Worm (Caenorhabditis elegans) whole organism, young adult: ENCODE results near the gene sma-4.

Source experiments
- B0019.2 ChIP-seq: fragments of 200-800 bp; sonication (Bioruptor generic); conservative IDR thresholded peaks from 2 replicates; pipeline ENCODE4 v1.3.6; 2022; ENCODE audit warnings: missing genetic modification reagents, missing genetic modification characterization, missing compliant biosample characterization
- F10E7.11 ChIP-seq: sonication (generic microtip); optimal IDR thresholded peaks from 2 replicates; lab custom pipeline; 2017; ENCODE audit warnings: mild to moderate bottlenecking, missing genetic modification characterization, moderate library complexity, missing compliant biosample characterization
- F22D6.2 ChIP-seq: sonication (generic microtip); optimal IDR thresholded peaks from 2 replicates; lab custom pipeline; 2016; ENCODE audit warnings: mild to moderate bottlenecking, missing genetic modification characterization, missing compliant biosample characterization
- F39B2.1 ChIP-seq: fragments of 200-800 bp; sonication (Bioruptor generic); IDR thresholded peaks from 2 replicates; pipeline ENCODE4 v1.3.6; 2022; ENCODE audit warnings: missing genetic modification reagents, missing genetic modification characterization, missing compliant biosample characterization
- F57A8.1 ChIP-seq: fragments of 200-800 bp; sonication (Bioruptor generic); optimal IDR thresholded peaks from 2 replicates; lab custom pipeline; 2018; ENCODE audit warnings: mild to moderate bottlenecking, missing genetic modification characterization, moderate library complexity, missing compliant biosample characterization
- Y56A3A.18 ChIP-seq: fragments of 200-800 bp; sonication (Bioruptor generic); IDR thresholded peaks from 2 replicates; pipeline ENCODE4 v1.3.6; 2022; ENCODE audit warnings: missing genetic modification reagents, missing genetic modification characterization, missing compliant biosample characterization
- Y79H2A.3 ChIP-seq: fragments of 200-800 bp; sonication (Bioruptor generic); conservative IDR thresholded peaks from 2 replicates; pipeline ENCODE4 v1.3.6; 2022; ENCODE audit warnings: missing genetic modification reagents, missing genetic modification characterization, missing compliant biosample characterization
- ZK185.1 ChIP-seq: sonication (generic microtip); optimal IDR thresholded peaks from 2 replicates; lab custom pipeline; 2016; ENCODE audit warnings: mild to moderate bottlenecking, missing genetic modification characterization, missing compliant biosample characterization; ENCODE audit not compliant: poor library complexity, severe bottlenecking
- attf-5 ChIP-seq: fragments of 200-800 bp; sonication (Bioruptor generic); optimal IDR thresholded peaks from 2 replicates; lab custom pipeline; 2018; ENCODE audit warnings: mild to moderate bottlenecking, missing genetic modification characterization, missing compliant biosample characterization
- cebp-1 ChIP-seq, 2 experiments: fragments of 200-800 bp in 1 of 2; sonication (Bioruptor generic) in 1 of 2; sonication (generic microtip) in 1 of 2; IDR thresholded peaks in 1 of 2; optimal IDR thresholded peaks in 1 of 2; 2 replicates each; pipeline versions ENCODE4 v1.3.6 to Lab custom; 2017 to 2022; ENCODE audit warnings: missing compliant biosample characterization in 2 of 2, missing genetic modification characterization in 2 of 2, mild to moderate bottlenecking in 1 of 2, missing genetic modification reagents in 1 of 2, moderate library complexity in 1 of 2
- ceh-40 ChIP-seq: fragments of 200-800 bp; sonication (Bioruptor generic); IDR thresholded peaks from 2 replicates; pipeline ENCODE4 v1.3.6; 2022; ENCODE audit warnings: missing genetic modification characterization, missing compliant biosample characterization
- dox-1 ChIP-seq: fragments of 200-800 bp; sonication (Bioruptor generic); IDR thresholded peaks from 2 replicates; pipeline ENCODE4 v1.3.6; 2022; ENCODE audit warnings: missing genetic modification reagents, missing genetic modification characterization, missing compliant biosample characterization
- dpff-1 ChIP-seq: sonication (generic microtip); optimal IDR thresholded peaks from 2 replicates; lab custom pipeline; 2017; ENCODE audit warnings: mild to moderate bottlenecking, missing genetic modification characterization, missing compliant biosample characterization
- dpl-1 ChIP-seq: fragments of 150-350 bp; optimal IDR thresholded peaks from 2 replicates; lab custom pipeline; 2014; ENCODE audit warnings: missing biosample characterization, missing genetic modification reagents, missing genetic modification characterization
- efl-1 ChIP-seq: fragments of 150-350 bp; optimal IDR thresholded peaks from 2 replicates; lab custom pipeline; 2014; ENCODE audit warnings: missing biosample characterization, missing genetic modification reagents, missing genetic modification characterization
- hlh-26 ChIP-seq: fragments of 200-800 bp; sonication (Bioruptor generic); conservative IDR thresholded peaks from 2 replicates; pipeline ENCODE4 v1.3.6; 2022; ENCODE audit warnings: missing genetic modification reagents, missing genetic modification characterization, missing compliant biosample characterization
- hsf-1 ChIP-seq: fragments of 200-800 bp; sonication (Bioruptor generic); IDR thresholded peaks from 2 replicates; pipeline ENCODE4 v1.3.6; 2022; ENCODE audit warnings: missing genetic modification reagents, missing genetic modification characterization, missing compliant biosample characterization
- lin-35 ChIP-seq, 3 experiments: fragments of 150-350 bp in 2 of 3; sonication (generic microtip) in 1 of 3; optimal IDR thresholded peaks; 2 replicates each; lab custom pipeline; 2014 to 2018; ENCODE audit warnings: missing biosample characterization in 3 of 3, missing genetic modification characterization in 3 of 3, missing genetic modification reagents in 3 of 3
- lin-40 ChIP-seq: sonication (generic microtip); optimal IDR thresholded peaks from 2 replicates; lab custom pipeline; 2016; ENCODE audit warnings: missing genetic modification characterization, mild to moderate bottlenecking, missing compliant biosample characterization, missing genotype, missing genetic modification reagents
- lin-54 ChIP-seq: fragments of 200-800 bp; sonication (Bioruptor generic); optimal IDR thresholded peaks from 2 replicates; lab custom pipeline; 2018; ENCODE audit warnings: mild to moderate bottlenecking, missing genetic modification characterization, missing compliant biosample characterization
- lsl-1 ChIP-seq: fragments of 200-800 bp; sonication (Bioruptor generic); optimal IDR thresholded peaks from 2 replicates; lab custom pipeline; 2018; ENCODE audit warnings: mild to moderate bottlenecking, missing genetic modification characterization, moderate library complexity, missing compliant biosample characterization
- madf-3 ChIP-seq: fragments of 200-800 bp; sonication (Bioruptor generic); IDR thresholded peaks from 2 replicates; pipeline ENCODE4 v1.3.6; 2022; ENCODE audit warnings: missing genetic modification reagents, missing genetic modification characterization, missing compliant biosample characterization
- madf-6 ChIP-seq: fragments of 200-800 bp; sonication (Bioruptor generic); IDR thresholded peaks from 2 replicates; pipeline ENCODE4 v1.3.6; 2022; ENCODE audit warnings: missing genetic modification reagents, missing genetic modification characterization, missing compliant biosample characterization
- madf-8 ChIP-seq: fragments of 200-800 bp; sonication (Bioruptor generic); conservative IDR thresholded peaks from 2 replicates; pipeline ENCODE4 v1.3.6; 2022; ENCODE audit warnings: missing genetic modification reagents, missing genetic modification characterization, missing compliant biosample characterization
- mcd-1 ChIP-seq: fragments of 200-800 bp; sonication (Bioruptor generic); IDR thresholded peaks from 2 replicates; pipeline ENCODE4 v1.3.6; 2022; ENCODE audit warnings: missing genetic modification reagents, missing genetic modification characterization, missing compliant biosample characterization
- mes-4 ChIP-seq: sonication (generic microtip); optimal IDR thresholded peaks from 2 replicates; lab custom pipeline; 2016; ENCODE audit warnings: missing genotype, missing genetic modification characterization, missing compliant biosample characterization
- mxl-1 ChIP-seq: sonication (generic microtip); optimal IDR thresholded peaks from 2 replicates; lab custom pipeline; 2016; ENCODE audit warnings: missing genetic modification characterization, missing compliant biosample characterization
- nhr-80 ChIP-seq: sonication (generic microtip); optimal IDR thresholded peaks from 2 replicates; lab custom pipeline; 2016; ENCODE audit warnings: missing genetic modification characterization, missing compliant biosample characterization
- rcor-1 ChIP-seq: fragments of 200-800 bp; sonication (Bioruptor generic); IDR thresholded peaks from 2 replicates; pipeline ENCODE4 v1.3.6; 2022; ENCODE audit warnings: missing genetic modification reagents, missing genetic modification characterization, missing compliant biosample characterization
- rpc-1 ChIP-seq, 2 experiments: fragments of 150-350 bp in 1 of 2; sonication (generic microtip) in 1 of 2; optimal IDR thresholded peaks; 2 replicates each; lab custom pipeline; 2014 to 2018; ENCODE audit warnings: missing biosample characterization in 1 of 2, missing genetic modification characterization in 1 of 2, missing genetic modification reagents in 1 of 2, missing genotype in 1 of 2
- snpc-3.4 ChIP-seq: sonication (generic microtip); optimal IDR thresholded peaks from 2 replicates; lab custom pipeline; 2017; ENCODE audit warnings: missing genetic modification characterization, mild to moderate bottlenecking, missing compliant biosample characterization, antibody characterized with exemption, moderate library complexity, missing genotype, missing genetic modification reagents
- sptf-2 ChIP-seq: fragments of 200-800 bp; sonication (Bioruptor generic); optimal IDR thresholded peaks from 2 replicates; lab custom pipeline; 2018; ENCODE audit warnings: mild to moderate bottlenecking, missing genetic modification characterization, missing compliant biosample characterization
- tbp1 ChIP-seq: fragments of 200-800 bp; sonication (Bioruptor generic); optimal IDR thresholded peaks from 2 replicates; lab custom pipeline; 2018; ENCODE audit warnings: mild to moderate bottlenecking, missing genetic modification characterization, missing compliant biosample characterization
- unc-130 ChIP-seq: sonication (generic microtip); optimal IDR thresholded peaks from 2 replicates; lab custom pipeline; 2016; ENCODE audit warnings: missing genetic modification reagents, missing genetic modification characterization, missing compliant biosample characterization
- xnd-1 ChIP-seq: sonication (generic microtip); optimal IDR thresholded peaks from 2 replicates; lab custom pipeline; 2016; ENCODE audit warnings: missing genotype, missing genetic modification reagents, missing genetic modification characterization, missing compliant biosample characterization

Gene sma-4

ce11 chrIII:5798747-5799146 lies 17.3 kb upstream of the sma-4 start, which contains the start of gene ceh-10 (continued):
- TF ChIP-seq madf-3 (GFP tag; lab: Robert Waterston, UW), result no peak
- TF ChIP-seq ZK185.1 (tag; lab: Kevin White, UChicago), result no peak
- no peak for TF ChIP-seq F57A8.1 (GFP tag; lab: Kevin White, UChicago)
- TF ChIP-seq madf-6 (GFP tag; lab: Robert Waterston, UW), result no peak
- TF ChIP-seq rpc-1 (optimal IDR thresholded peaks at IDR 0.05; lab: Kevin White, UChicago), result no peak
- TF ChIP-seq rpc-1 (tag; optimal IDR thresholded peaks at IDR 0.05; lab: Kevin White, UChicago), result no peak

- TF ChIP-seq lin-35 (GFP tag; optimal IDR thresholded peaks at IDR 0.05; lab: Kevin White, UChicago) (no peak), xnd-1 (no peak), dpl-1 (GFP tag; lab: Kevin White, UChicago) (peak; percentile 59), Y79H2A.3 (no peak), lsl-1 (GFP tag; lab: Kevin White, UChicago) (peak; percentile 50), madf-8 (GFP tag; lab: Robert Waterston, UW) (peak; percentile 36; the same call in 1 of the 2 replicates), unc-130 (GFP tag; lab: Kevin White, UChicago) (peak; percentile 40), mcd-1 (GFP tag; lab: Robert Waterston, UW) (no peak), attf-5 (GFP tag; lab: Kevin White, UChicago) (peak; percentile 11), dox-1 (peak; percentile 56), nhr-80 (tag; lab: Kevin White, UChicago) (no peak), efl-1 (GFP tag; lab: Kevin White, UChicago) (peak; percentile 81), Y56A3A.18 (GFP tag; lab: Robert Waterston, UW) (no peak), madf-6 (GFP tag; lab: Robert Waterston, UW) (peak; percentile 38; the same call in 1 of the 2 replicates), lin-54 (GFP tag; lab: Kevin White, UChicago) (peak; percentile 54), mes-4 (tag; lab: Kevin White, UChicago) (no peak), hlh-26 (GFP tag; lab: Robert Waterston, UW) (no peak), snpc-3.4 (tag; lab: Kevin White, UChicago) (no peak)
- TF ChIP-seq, all 124 proteins: peak for 9
These were observed 13.1 kb upstream of the sma-4 start, which contains the start of the genes polq-1 and him-10 for ce11 chrIII:5802971-5803370. Gene polq-1, minus strand, starts transcription at chrIII:5803160. Gene him-10, plus strand, starts transcription at chrIII:5803260.

- TF ChIP-seq sptf-2 (GFP tag; lab: Kevin White, UChicago) (no peak), F22D6.2 (tag; lab: Kevin White, UChicago) (no peak), rpc-1 (optimal IDR thresholded peaks at IDR 0.05; lab: Kevin White, UChicago) (no peak), rpc-1 (tag; optimal IDR thresholded peaks at IDR 0.05; lab: Kevin White, UChicago) (no peak), rcor-1 (no peak), tbp1 (no peak), xnd-1 (no peak), Y56A3A.18 (GFP tag; lab: Robert Waterston, UW) (no peak)
- TF ChIP-seq, all 124 proteins: peak for 0
These were observed 10.8 kb upstream of the sma-4 start, which contains the start of gene R12B2.3 for ce11 chrIII:5805273-5805672. Gene R12B2.3, plus strand, starts transcription at chrIII:5805573.

- TF ChIP-seq B0019.2 (GFP tag; lab: Robert Waterston, UW) (no peak), dpff-1 (tag; lab: Kevin White, UChicago) (no peak), cebp-1 (GFP tag; IDR thresholded peaks at IDR 0.05; lab: Robert Waterston, UW) (no peak), cebp-1 (tag; optimal IDR thresholded peaks at IDR 0.05; lab: Kevin White, UChicago) (no peak), madf-8 (GFP tag; lab: Robert Waterston, UW) (no peak), hsf-1 (GFP tag; lab: Robert Waterston, UW) (no peak), lin-40 (no peak), ZK185.1 (tag; lab: Kevin White, UChicago) (no peak), rcor-1 (no peak), mxl-1 (tag; lab: Kevin White, UChicago) (no peak), ceh-40 (GFP tag; lab: Robert Waterston, UW) (no peak), F39B2.1 (GFP tag; lab: Robert Waterston, UW) (no peak), F10E7.11 (tag; lab: Kevin White, UChicago) (no peak)
These were observed 9.3 kb upstream of the sma-4 start, which contains the start of gene R12B2.2 for ce11 chrIII:5806720-5807119. Gene R12B2.2, plus strand, starts transcription at chrIII:5807020.
